Fruit fly (Drosophila melanogaster) whole organism, pupa: ENCODE data around the gene Psf2.

Experiments
- CG12605 ChIP-seq: fragments of 200-800 bp; sonication (Bioruptor generic); IDR thresholded peaks from 2 replicates; pipeline ENCODE4 v1.3.6; 2022; ENCODE audit warnings: missing biosample characterization, missing genetic modification characterization
- CG14655 ChIP-seq: fragments of 200-800 bp; sonication (Bioruptor generic); optimal IDR thresholded peaks from 3 replicates; lab custom pipeline; 2017; ENCODE audit warnings: mild to moderate bottlenecking, missing biosample characterization, missing genetic modification reagents, missing genetic modification characterization
- CG15710 ChIP-seq: fragments of 200-800 bp; sonication (Bioruptor generic); optimal IDR thresholded peaks from 2 replicates; lab custom pipeline; 2018; ENCODE audit warnings: missing biosample characterization, mild to moderate bottlenecking, missing genetic modification characterization, moderate library complexity
- CG17806 ChIP-seq: fragments of 200-800 bp; sonication (Bioruptor generic); optimal IDR thresholded peaks from 2 replicates; lab custom pipeline; 2018; ENCODE audit warnings: missing biosample characterization, mild to moderate bottlenecking, missing genetic modification characterization, moderate library complexity
- CG32121 ChIP-seq: fragments of 200-800 bp; sonication (Bioruptor generic); IDR thresholded peaks from 2 replicates; pipeline ENCODE4 v1.3.6; 2022; ENCODE audit warnings: missing biosample characterization, missing genetic modification characterization
- CG8301 ChIP-seq: fragments of 200-800 bp; sonication (Bioruptor generic); optimal IDR thresholded peaks from 2 replicates; lab custom pipeline; 2018; ENCODE audit warnings: missing biosample characterization, mild to moderate bottlenecking, missing genetic modification characterization
- CG9948 ChIP-seq: fragments of 200-800 bp; sonication (Bioruptor generic); optimal IDR thresholded peaks from 2 replicates; lab custom pipeline; 2018; ENCODE audit warnings: missing biosample characterization, mild to moderate bottlenecking, missing genetic modification characterization, moderate library complexity
- EcR ChIP-seq: fragments of 200-800 bp; sonication (Bioruptor generic); optimal IDR thresholded peaks from 3 replicates; lab custom pipeline; 2019; ENCODE audit warnings: missing biosample characterization, missing genetic modification characterization, mild to moderate bottlenecking, moderate library complexity, missing genetic modification reagents
- Pif1A ChIP-seq: fragments of 200-800 bp; sonication (Bioruptor generic); optimal IDR thresholded peaks from 3 replicates; lab custom pipeline; 2016; ENCODE audit warnings: missing biosample characterization, missing genetic modification characterization
- Snoo ChIP-seq: fragments of 200-800 bp; sonication (Bioruptor generic); optimal IDR thresholded peaks from 3 replicates; lab custom pipeline; 2017; ENCODE audit warnings: missing biosample characterization, mild to moderate bottlenecking, missing genetic modification characterization, inconsistent platforms
- fd96Ca ChIP-seq: fragments of 200-800 bp; sonication (Bioruptor generic); IDR thresholded peaks from 3 replicates; pipeline ENCODE4 v1.3.6; 2022; ENCODE audit warnings: missing biosample characterization, missing genetic modification characterization
- gl ChIP-seq: fragments of 200-800 bp; sonication (Bioruptor generic); optimal IDR thresholded peaks from 2 replicates; lab custom pipeline; 2018; ENCODE audit warnings: missing biosample characterization, mild to moderate bottlenecking, missing genetic modification characterization
- rn ChIP-seq: fragments of 200-800 bp; sonication (Bioruptor generic); IDR thresholded peaks from 2 replicates; pipeline ENCODE4 v1.3.6; 2022; ENCODE audit warnings: missing biosample characterization, missing genetic modification characterization

DNA sequence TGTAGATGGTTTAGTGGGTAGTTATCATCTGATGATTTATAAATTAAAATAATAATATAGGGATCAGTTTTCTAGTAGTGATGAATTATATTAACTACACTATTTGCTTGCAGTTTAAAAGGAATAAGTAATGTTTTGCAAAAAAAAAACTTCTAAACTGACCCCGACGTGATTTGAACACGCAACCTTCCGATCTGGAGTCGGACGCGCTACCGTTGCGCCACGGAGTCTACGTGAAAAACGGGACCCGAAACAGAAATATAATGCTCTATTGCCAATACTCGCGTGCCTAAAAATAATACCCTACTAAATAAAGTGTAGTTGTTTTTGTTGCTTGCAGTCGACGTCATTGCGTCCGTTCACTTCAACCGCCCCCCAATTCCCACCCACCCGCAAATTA is 31.7 kb upstream of the Psf2 start:
- TF ChIP-seq CG32121 (GFP tag; lab: Robert Waterston, UW) (no peak), CG14655 (GFP tag; lab: Kevin White, UChicago) (no peak), CG15710 (tag; lab: Kevin White, UChicago) (no peak), CG9948 (no peak), Pif1A (no peak), gl (tag; lab: Kevin White, UChicago) (no peak), rn (GFP tag; lab: Robert Waterston, UW) (no peak), CG17806 (tag; lab: Kevin White, UChicago) (no peak), CG8301 (no peak), EcR (no peak), Snoo (tag; lab: Kevin White, UChicago) (no peak), CG12605 (GFP tag; lab: Robert Waterston, UW) (no peak), fd96Ca (GFP tag; lab: Robert Waterston, UW) (no peak)
